Worm (Caenorhabditis elegans) whole organism, L3 larva: ENCODE data around the gene trm-2A.

Experiments
- ceh-16 ChIP-seq: sonication (generic microtip); optimal IDR thresholded peaks from 2 replicates; lab custom pipeline; 2017; ENCODE audit warnings: missing biosample characterization, missing genetic modification characterization
- ceh-82 ChIP-seq: fragments of 150-350 bp; optimal IDR thresholded peaks from 2 replicates; lab custom pipeline; 2014; ENCODE audit warnings: missing biosample characterization, missing genetic modification characterization
- egl-27 ChIP-seq: sonication (generic microtip); optimal IDR thresholded peaks from 4 replicates; lab custom pipeline; 2017; ENCODE audit warnings: missing biosample characterization, missing genetic modification reagents, missing genetic modification characterization
- lin-39 ChIP-seq: fragments of 150-350 bp; optimal IDR thresholded peaks from 2 replicates; lab custom pipeline; 2018; ENCODE audit warnings: missing biosample characterization, missing genetic modification reagents, missing genetic modification characterization
- nfya-1 ChIP-seq: sonication (generic microtip); optimal IDR thresholded peaks from 2 replicates; lab custom pipeline; 2017; ENCODE audit warnings: missing genetic modification characterization, mild to moderate bottlenecking, missing compliant biosample characterization, antibody characterized with exemption, moderate library complexity; ENCODE audit not compliant: insufficient read depth
- nhr-11 ChIP-seq: fragments of 150-350 bp; optimal IDR thresholded peaks from 2 replicates; lab custom pipeline; 2014; ENCODE audit warnings: missing biosample characterization, missing genetic modification characterization
- nhr-12 ChIP-seq: fragments of 150-350 bp; optimal IDR thresholded peaks from 2 replicates; lab custom pipeline; 2014; ENCODE audit warnings: missing biosample characterization, missing genetic modification characterization
- nhr-237 ChIP-seq: fragments of 150-350 bp; optimal IDR thresholded peaks from 2 replicates; lab custom pipeline; 2014; ENCODE audit warnings: missing biosample characterization, missing genetic modification characterization
- pqm-1 ChIP-seq: fragments of 150-350 bp; optimal IDR thresholded peaks from 2 replicates; lab custom pipeline; 2017; ENCODE audit warnings: missing biosample characterization, missing genetic modification characterization, inconsistent platforms
- sea-2 ChIP-seq: fragments of 150-350 bp; sonication (generic microtip); optimal IDR thresholded peaks from 4 replicates; lab custom pipeline; 2014; ENCODE audit warnings: missing biosample characterization, missing genetic modification reagents, missing genetic modification characterization
- snpc-4 ChIP-seq: fragments of 150-350 bp; optimal IDR thresholded peaks from 2 replicates; lab custom pipeline; 2014; ENCODE audit warnings: missing biosample characterization, missing genetic modification characterization
- unc-62 ChIP-seq: fragments of 150-350 bp; sonication (generic microtip); optimal IDR thresholded peaks from 4 replicates; lab custom pipeline; 2014; ENCODE audit warnings: missing biosample characterization, missing genetic modification reagents, missing genetic modification characterization
- zag-1 ChIP-seq: fragments of 150-350 bp; optimal IDR thresholded peaks from 2 replicates; lab custom pipeline; 2014; ENCODE audit warnings: missing biosample characterization, missing genetic modification characterization

ce11 chrV:875945-876344, 28.8 kb upstream of the trm-2A start, which contains the start of gene T02B11.9:
- TF ChIP-seq zag-1 (tag; lab: Kevin White, UChicago) (no peak), nhr-12 (no peak), egl-27 (tag; lab: Kevin White, UChicago) (no peak), lin-39 (tag; lab: Kevin White, UChicago) (no peak), nhr-11 (tag; lab: Kevin White, UChicago) (no peak), pqm-1 (no peak), nfya-1 (tag; lab: Kevin White, UChicago) (no peak), nhr-237 (no peak), ceh-16 (tag; lab: Kevin White, UChicago) (no peak), ceh-82 (tag; lab: Kevin White, UChicago) (no peak), snpc-4 (tag; lab: Kevin White, UChicago) (no peak), sea-2 (GFP tag; lab: Kevin White, UChicago) (no peak), unc-62 (GFP tag; lab: Kevin White, UChicago) (no peak)
